Fruit fly (Drosophila melanogaster) whole organism, embryonic: ENCODE results near the gene CG11698.

Experiments used
- CG14965 ChIP-seq: fragments of 200-800 bp; sonication (Bioruptor generic); optimal IDR thresholded peaks from 2 replicates; lab custom pipeline; 2016; ENCODE audit warnings: missing biosample characterization, missing genetic modification characterization, borderline replicate concordance
- CG1529 ChIP-seq: fragments of 200-800 bp; sonication (Bioruptor generic); optimal IDR thresholded peaks from 3 replicates; lab custom pipeline; 2018; ENCODE audit warnings: missing biosample characterization, missing genetic modification characterization
- CG34224 ChIP-seq: fragments of 200-800 bp; sonication (Bioruptor generic); IDR thresholded peaks from 3 replicates; pipeline ENCODE4 v1.3.6; 2022; ENCODE audit warnings: missing biosample characterization, missing genetic modification characterization; ENCODE audit not compliant: partially characterized antibody
- CG6813 ChIP-seq: fragments of 200-800 bp; sonication (Bioruptor generic); optimal IDR thresholded peaks from 2 replicates; lab custom pipeline; 2017; ENCODE audit warnings: missing biosample characterization, missing genetic modification characterization, mild to moderate bottlenecking, moderate library complexity, missing genetic modification reagents
- Sox100B ChIP-seq: fragments of 200-800 bp; sonication (Bioruptor generic); optimal IDR thresholded peaks from 3 replicates; lab custom pipeline; 2018; ENCODE audit warnings: missing biosample characterization, mild to moderate bottlenecking, missing genetic modification characterization
- Ssrp ChIP-seq: fragments of 200-800 bp; sonication (Bioruptor generic); optimal IDR thresholded peaks from 2 replicates; lab custom pipeline; 2018; ENCODE audit warnings: missing biosample characterization, mild to moderate bottlenecking, missing genetic modification characterization, moderate library complexity
- caup ChIP-seq: fragments of 200-800 bp; sonication (Bioruptor generic); optimal IDR thresholded peaks from 3 replicates; lab custom pipeline; 2017; ENCODE audit warnings: missing biosample characterization, mild to moderate bottlenecking, missing genetic modification characterization, moderate library complexity; ENCODE audit not compliant: severe bottlenecking
- danr ChIP-seq: fragments of 200-800 bp; sonication (Bioruptor generic); IDR thresholded peaks from 2 replicates; pipeline ENCODE4 v1.3.6; 2022; ENCODE audit warnings: missing biosample characterization, missing genetic modification characterization
- ind ChIP-seq: fragments of 200-800 bp; sonication (Bioruptor generic); optimal IDR thresholded peaks from 3 replicates; lab custom pipeline; 2016; ENCODE audit warnings: missing biosample characterization, missing genetic modification characterization
- klu ChIP-seq: fragments of 200-800 bp; sonication (Bioruptor generic); IDR thresholded peaks from 2 replicates; pipeline ENCODE4 v1.3.6; 2022; ENCODE audit warnings: missing biosample characterization, missing genetic modification characterization
- nerfin-2 ChIP-seq: fragments of 200-800 bp; sonication (Bioruptor generic); IDR thresholded peaks from 2 replicates; pipeline ENCODE4 v1.3.6; 2022; ENCODE audit warnings: missing biosample characterization, missing genetic modification characterization; ENCODE audit not compliant: partially characterized antibody
- odd ChIP-seq: fragments of 200-800 bp; sonication (Bioruptor generic); optimal IDR thresholded peaks from 2 replicates; lab custom pipeline; 2017; ENCODE audit warnings: missing biosample characterization, mild to moderate bottlenecking, missing genetic modification characterization
- tio ChIP-seq: fragments of 200-800 bp; sonication (Bioruptor generic); optimal IDR thresholded peaks from 2 replicates; lab custom pipeline; 2017; ENCODE audit warnings: missing biosample characterization, missing genetic modification characterization, inconsistent platforms

DNA sequence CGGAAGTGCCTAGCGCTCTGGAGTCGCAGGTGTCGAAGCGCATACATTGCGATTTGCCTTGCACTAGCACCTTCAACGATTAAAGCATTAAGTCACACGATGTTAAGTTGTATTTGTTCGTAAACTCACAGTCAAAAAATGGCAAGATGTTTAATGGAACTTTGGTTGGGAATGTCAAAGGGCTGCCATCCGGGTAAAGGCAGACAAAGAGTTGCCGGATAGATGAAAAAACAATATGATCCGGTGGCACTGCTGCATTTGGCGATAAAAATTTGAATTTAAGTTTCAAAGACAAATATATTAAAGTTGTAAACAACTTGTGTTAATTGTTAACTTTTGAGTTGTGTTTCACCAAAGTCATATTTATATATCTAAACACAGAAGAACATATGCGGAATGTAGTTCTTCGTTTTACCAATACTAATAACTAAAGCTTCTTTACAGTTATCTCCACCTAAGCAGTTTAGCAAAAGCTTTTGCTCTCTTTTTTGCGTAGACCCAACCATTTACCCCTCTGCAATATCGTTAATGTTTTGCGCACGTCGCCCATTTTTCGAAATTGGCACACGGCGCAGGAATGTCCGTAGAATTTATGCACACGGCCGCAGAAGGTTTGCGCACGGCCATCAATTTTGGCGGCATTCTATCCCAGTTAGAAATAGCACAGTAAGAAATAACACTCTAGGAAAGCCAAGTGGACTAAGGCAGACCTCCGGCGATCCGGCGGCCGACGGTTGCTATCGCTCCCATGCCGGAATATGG lies 4.5 kb downstream of the CG11698 start, which contains the start of gene Coq2:
- TF ChIP-seq ind (GFP tag; lab: Kevin White, UChicago): no peak
- TF ChIP-seq tio: no peak
- no peak for TF ChIP-seq danr
- TF ChIP-seq odd (GFP tag; lab: Kevin White, UChicago): no peak
- no peak for TF ChIP-seq Ssrp (tag; lab: Kevin White, UChicago)
- no peak for TF ChIP-seq CG14965 (GFP tag; lab: Kevin White, UChicago)
- no peak for TF ChIP-seq Sox100B (GFP tag; lab: Kevin White, UChicago)
- TF ChIP-seq CG6813 (GFP tag; lab: Kevin White, UChicago): no peak
- no peak for TF ChIP-seq caup (GFP tag; lab: Kevin White, UChicago)
- no peak for TF ChIP-seq nerfin-2 (GFP tag; lab: Robert Waterston, UW)
- TF ChIP-seq CG1529 (GFP tag; lab: Kevin White, UChicago): no peak
- no peak for TF ChIP-seq klu (GFP tag; lab: Robert Waterston, UW)
- 0 out of 3 replicates have a peak, but pooled peaks have one; percentile 8 for TF ChIP-seq CG34224 (GFP tag; lab: Robert Waterston, UW)
